Worm (Caenorhabditis elegans): ENCODE data around the gene acy-2.

acy-2 gene

ce11 chrV:6018944-6019450 is 43.2 kb downstream of the acy-2 start, which contains the start of gene picc-1:
TSS of gene picc-1 (plus strand) at chrV:6018994.
- TF ChIP-seq lin-15B (tag; optimal IDR thresholded peaks at IDR 0.05): no peak
- no peak for TF ChIP-seq lin-13 (GFP tag; optimal IDR thresholded peaks at IDR 0.05)
- no peak for TF ChIP-seq vab-15 (tag; optimal IDR thresholded peaks at IDR 0.05)
- peak; percentile 13 for TF ChIP-seq elt-2 (tag; optimal IDR thresholded peaks at IDR 0.05)
- TF ChIP-seq ama-1 (optimal IDR thresholded peaks at IDR 0.05): peak; percentile 85
- TF ChIP-seq nhr-237 (tag; optimal IDR thresholded peaks at IDR 0.05): no peak
- TF ChIP-seq lin-35 (GFP tag; optimal IDR thresholded peaks at IDR 0.05): no peak
- TF ChIP-seq nhr-71 (tag; optimal IDR thresholded peaks at IDR 0.05): peak; percentile 16
- TF ChIP-seq F16B12.6 (tag; optimal IDR thresholded peaks at IDR 0.05): no peak

- TF ChIP-seq isw-1 (GFP tag; IDR thresholded peaks at IDR 0.05) (no peak), pax-3 (tag; optimal IDR thresholded peaks at IDR 0.05) (no peak), efl-3 (GFP tag; optimal IDR thresholded peaks at IDR 0.05) (no peak), nhr-85 (tag) (peak; percentile 3), blmp-1 (tag; optimal IDR thresholded peaks at IDR 0.05) (peak; percentile 17), egl-13 (tag; optimal IDR thresholded peaks at IDR 0.05) (no peak), elt-3 (tag; optimal IDR thresholded peaks at IDR 0.05) (no peak), nhr-28 (tag; optimal IDR thresholded peaks at IDR 0.05) (no peak), pqm-1 (tag; optimal IDR thresholded peaks at IDR 0.05) (no peak), nhr-77 (tag; optimal IDR thresholded peaks at IDR 0.05) (no peak)
These were observed 46.3 kb downstream of the acy-2 start for ce11 chrV:6022076-6022475.

- TF ChIP-seq ceh-82 (tag; optimal IDR thresholded peaks at IDR 0.05): peak in 1 of 3 experiments; percentile 22
- peak; percentile 22 for TF ChIP-seq nhr-47 (tag; optimal IDR thresholded peaks at IDR 0.05)
- TF ChIP-seq nhr-237 (tag; optimal IDR thresholded peaks at IDR 0.05): no peak
- peak; percentile 1 for TF ChIP-seq snu-23 (GFP tag; optimal IDR thresholded peaks at IDR 0.05)
- TF ChIP-seq fkh-8 (tag; optimal IDR thresholded peaks at IDR 0.05): peak; percentile 16
- peak; percentile 89 for TF ChIP-seq lin-14 (GFP tag; optimal IDR thresholded peaks at IDR 0.05)
- no peak for TF ChIP-seq sox-4 (tag; optimal IDR thresholded peaks at IDR 0.05)
- peak; percentile 8 for TF ChIP-seq snpc-4 (tag; optimal IDR thresholded peaks at IDR 0.05)
- peak; percentile 15 for TF ChIP-seq rnt-1 (tag; optimal IDR thresholded peaks at IDR 0.05)
- no peak for TF ChIP-seq grh-1 (GFP tag; IDR thresholded peaks at IDR 0.05)
- peak in 1 of 2 experiments; percentile 40 for TF ChIP-seq lsy-2 (tag; optimal IDR thresholded peaks at IDR 0.05)
- TF ChIP-seq alr-1 (tag; optimal IDR thresholded peaks at IDR 0.05; ENCODE audit: borderline replicate concordance): no peak
- peak in 1 of 2 experiments; percentile 1 for TF ChIP-seq lin-35 (GFP tag; optimal IDR thresholded peaks at IDR 0.05)
- TF ChIP-seq efl-1 (optimal IDR thresholded peaks at IDR 0.05): peak; percentile 11 to 12
- TF ChIP-seq efl-1 (GFP tag; optimal IDR thresholded peaks at IDR 0.05 in 1 of 2): peak in 1 of 2 experiments; percentile 19
- peak; percentile 6 for TF ChIP-seq tbx-2 (tag; optimal IDR thresholded peaks at IDR 0.05)
- peak; percentile 33 for TF ChIP-seq nhr-71 (tag; optimal IDR thresholded peaks at IDR 0.05)
- peak; percentile 57 for TF ChIP-seq pag-3 (tag; optimal IDR thresholded peaks at IDR 0.05; ENCODE audit: borderline replicate concordance, insufficient read depth)
These were observed 54.7 kb downstream of the acy-2 start for ce11 chrV:6030559-6030975.

Data from whole organism, L1 larva.